Worm (Caenorhabditis elegans) whole organism, young adult: ENCODE measurements around the gene lips-11.

ENCODE experiments used
- B0035.1 ChIP-seq: sonication (generic microtip); optimal IDR thresholded peaks from 2 replicates; lab custom pipeline; 2016; ENCODE audit warnings: missing genetic modification characterization, mild to moderate bottlenecking, missing compliant biosample characterization, missing genotype, missing genetic modification reagents
- B0261.1 ChIP-seq: sonication (generic microtip); optimal IDR thresholded peaks from 2 replicates; lab custom pipeline; 2016; ENCODE audit warnings: mild to moderate bottlenecking, missing genetic modification characterization, moderate library complexity, missing compliant biosample characterization
- F37B4.10 ChIP-seq: fragments of 200-800 bp; sonication (Bioruptor generic); IDR thresholded peaks from 2 replicates; pipeline ENCODE4 v1.3.6; 2022; ENCODE audit warnings: missing genetic modification characterization, missing compliant biosample characterization
- K12H6.12 ChIP-seq: fragments of 200-800 bp; sonication (Bioruptor generic); optimal IDR thresholded peaks from 2 replicates; lab custom pipeline; 2018; ENCODE audit warnings: mild to moderate bottlenecking, missing genetic modification characterization, missing compliant biosample characterization
- Y67H2A.10 ChIP-seq: fragments of 200-800 bp; sonication (Bioruptor generic); conservative IDR thresholded peaks from 2 replicates; pipeline ENCODE4 v1.3.6; 2022; ENCODE audit warnings: missing genetic modification reagents, missing genetic modification characterization, missing compliant biosample characterization
- ama-1 ChIP-seq, 3 experiments: fragments of 150-350 bp in 1 of 3; sonication (generic microtip) in 2 of 3; optimal IDR thresholded peaks; 2 replicates each; lab custom pipeline; 2014 to 2018; ENCODE audit warnings: missing biosample characterization in 2 of 3, missing genetic modification characterization in 2 of 3, missing genetic modification reagents in 2 of 3
- aptf-3 ChIP-seq: fragments of 200-800 bp; sonication (Bioruptor generic); IDR thresholded peaks from 2 replicates; pipeline ENCODE4 v1.3.6; 2022; ENCODE audit warnings: missing genetic modification characterization, missing compliant biosample characterization
- attf-3 ChIP-seq: fragments of 200-800 bp; sonication (Bioruptor generic); conservative IDR thresholded peaks from 2 replicates; pipeline ENCODE4 v1.3.6; 2022; ENCODE audit warnings: missing genetic modification reagents, missing genetic modification characterization, missing compliant biosample characterization
- bed-2 ChIP-seq: fragments of 200-800 bp; sonication (Bioruptor generic); IDR thresholded peaks from 2 replicates; pipeline ENCODE4 v1.3.6; 2022; ENCODE audit warnings: missing genetic modification reagents, missing genetic modification characterization, missing compliant biosample characterization
- ceh-40 ChIP-seq: fragments of 200-800 bp; sonication (Bioruptor generic); IDR thresholded peaks from 2 replicates; pipeline ENCODE4 v1.3.6; 2022; ENCODE audit warnings: missing genetic modification characterization, missing compliant biosample characterization
- dpff-1 ChIP-seq: sonication (generic microtip); optimal IDR thresholded peaks from 2 replicates; lab custom pipeline; 2017; ENCODE audit warnings: mild to moderate bottlenecking, missing genetic modification characterization, missing compliant biosample characterization
- dpl-1 ChIP-seq: fragments of 150-350 bp; optimal IDR thresholded peaks from 2 replicates; lab custom pipeline; 2014; ENCODE audit warnings: missing biosample characterization, missing genetic modification reagents, missing genetic modification characterization
- egl-18 ChIP-seq: fragments of 200-800 bp; sonication (Bioruptor generic); IDR thresholded peaks from 2 replicates; pipeline ENCODE4 v1.3.6; 2022; ENCODE audit warnings: missing genetic modification reagents, missing genetic modification characterization, missing compliant biosample characterization
- ets-4 ChIP-seq: fragments of 200-800 bp; sonication (Bioruptor generic); optimal IDR thresholded peaks from 2 replicates; lab custom pipeline; 2018; ENCODE audit warnings: mild to moderate bottlenecking, missing genetic modification characterization, missing compliant biosample characterization
- hsf-1 ChIP-seq: fragments of 200-800 bp; sonication (Bioruptor generic); IDR thresholded peaks from 2 replicates; pipeline ENCODE4 v1.3.6; 2022; ENCODE audit warnings: missing genetic modification reagents, missing genetic modification characterization, missing compliant biosample characterization
- lag-1 ChIP-seq: fragments of 200-800 bp; sonication (Bioruptor generic); IDR thresholded peaks from 2 replicates; pipeline ENCODE4 v1.3.6; 2022; ENCODE audit warnings: missing genetic modification reagents, missing genetic modification characterization, missing compliant biosample characterization
- lir-1 ChIP-seq: fragments of 200-800 bp; sonication (Bioruptor generic); conservative IDR thresholded peaks from 2 replicates; pipeline ENCODE4 v1.3.6; 2022; ENCODE audit warnings: missing genetic modification reagents, missing genetic modification characterization, missing compliant biosample characterization
- madf-6 ChIP-seq: fragments of 200-800 bp; sonication (Bioruptor generic); IDR thresholded peaks from 2 replicates; pipeline ENCODE4 v1.3.6; 2022; ENCODE audit warnings: missing genetic modification reagents, missing genetic modification characterization, missing compliant biosample characterization
- pbrm-1 ChIP-seq: fragments of 200-800 bp; sonication (Bioruptor generic); IDR thresholded peaks from 2 replicates; pipeline ENCODE4 v1.3.6; 2022; ENCODE audit warnings: missing genetic modification reagents, missing genetic modification characterization, missing compliant biosample characterization
- rec-8 ChIP-seq, 2 experiments: sonication (generic microtip); optimal IDR thresholded peaks; 2 replicates each; lab custom pipeline; 2016; ENCODE audit warnings: mild to moderate bottlenecking in 2 of 2, missing genetic modification characterization in 2 of 2, missing genetic modification reagents in 2 of 2, missing genotype in 2 of 2, missing biosample characterization in 1 of 2, missing compliant biosample characterization in 1 of 2, moderate library complexity in 1 of 2
- repo-1 ChIP-seq: sonication (generic microtip); optimal IDR thresholded peaks from 2 replicates; lab custom pipeline; 2017; ENCODE audit warnings: mild to moderate bottlenecking, missing genetic modification characterization, missing compliant biosample characterization
- rpc-1 ChIP-seq, 2 experiments: fragments of 150-350 bp in 1 of 2; sonication (generic microtip) in 1 of 2; optimal IDR thresholded peaks; 2 replicates each; lab custom pipeline; 2014 to 2018; ENCODE audit warnings: missing biosample characterization in 1 of 2, missing genetic modification characterization in 1 of 2, missing genetic modification reagents in 1 of 2, missing genotype in 1 of 2
- sdz-38 ChIP-seq: sonication (generic microtip); optimal IDR thresholded peaks from 2 replicates; lab custom pipeline; 2016; ENCODE audit warnings: missing genotype, missing genetic modification characterization, missing compliant biosample characterization
- sea-2 ChIP-seq: fragments of 200-800 bp; sonication (Bioruptor generic); IDR thresholded peaks from 2 replicates; pipeline ENCODE4 v1.3.6; 2022; ENCODE audit warnings: missing genetic modification characterization, missing compliant biosample characterization
- tbp1 ChIP-seq: fragments of 200-800 bp; sonication (Bioruptor generic); optimal IDR thresholded peaks from 2 replicates; lab custom pipeline; 2018; ENCODE audit warnings: mild to moderate bottlenecking, missing genetic modification characterization, missing compliant biosample characterization
- tbx-9 ChIP-seq: sonication (generic microtip); optimal IDR thresholded peaks from 2 replicates; lab custom pipeline; 2016; ENCODE audit warnings: borderline replicate concordance, missing genetic modification characterization, inconsistent platforms, missing compliant biosample characterization
- tlf-1 ChIP-seq: fragments of 200-800 bp; sonication (Bioruptor generic); optimal IDR thresholded peaks from 2 replicates; lab custom pipeline; 2018; ENCODE audit warnings: mild to moderate bottlenecking, missing genetic modification characterization, missing compliant biosample characterization
- unc-130 ChIP-seq: sonication (generic microtip); optimal IDR thresholded peaks from 2 replicates; lab custom pipeline; 2016; ENCODE audit warnings: missing genetic modification reagents, missing genetic modification characterization, missing compliant biosample characterization
- unc-62 ChIP-seq: fragments of 150-350 bp; optimal IDR thresholded peaks from 2 replicates; lab custom pipeline; 2014; ENCODE audit warnings: missing biosample characterization, missing genetic modification reagents, missing genetic modification characterization
- xnd-1 ChIP-seq: sonication (generic microtip); optimal IDR thresholded peaks from 2 replicates; lab custom pipeline; 2016; ENCODE audit warnings: missing genotype, missing genetic modification reagents, missing genetic modification characterization, missing compliant biosample characterization
- ztf-28 ChIP-seq: fragments of 200-800 bp; sonication (Bioruptor generic); IDR thresholded peaks from 2 replicates; pipeline ENCODE4 v1.3.6; 2022; ENCODE audit warnings: missing genetic modification reagents, missing genetic modification characterization, missing compliant biosample characterization

Gene lips-11

DNA sequence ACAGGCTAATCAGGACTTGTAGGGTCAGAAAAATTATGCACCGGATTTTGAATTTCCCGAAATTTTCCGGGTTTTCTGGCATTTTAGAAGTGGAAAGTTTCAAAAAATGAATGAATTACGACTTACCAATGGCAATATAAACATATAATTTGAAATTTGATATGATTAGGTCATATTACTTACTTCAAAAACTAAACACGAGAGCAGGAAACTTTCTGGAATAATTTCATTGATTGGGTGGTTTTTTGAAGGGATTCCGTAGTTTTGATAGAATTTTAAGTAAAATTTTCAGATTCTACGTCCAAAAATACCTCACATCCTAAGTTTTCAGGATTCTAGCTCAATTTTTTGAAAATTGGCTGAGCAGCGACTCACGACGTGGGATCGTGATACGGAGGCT, 35.4 kb downstream of the lips-11 start, which contains the start of gene K02E7.11:
Gene K02E7.11 (minus strand): TSS at position 101 of the 400 bp plus-strand sequence.
- TF ChIP-seq dpl-1 (GFP tag; lab: Kevin White, UChicago): no peak
- no peak for TF ChIP-seq tlf-1 (GFP tag; lab: Kevin White, UChicago)
- no peak for TF ChIP-seq aptf-3 (GFP tag; lab: Robert Waterston, UW)
- no peak for TF ChIP-seq repo-1 (tag; lab: Kevin White, UChicago)
- no peak for TF ChIP-seq ztf-28 (GFP tag; lab: Robert Waterston, UW)
- TF ChIP-seq, all 124 proteins: peak for 0

DNA sequence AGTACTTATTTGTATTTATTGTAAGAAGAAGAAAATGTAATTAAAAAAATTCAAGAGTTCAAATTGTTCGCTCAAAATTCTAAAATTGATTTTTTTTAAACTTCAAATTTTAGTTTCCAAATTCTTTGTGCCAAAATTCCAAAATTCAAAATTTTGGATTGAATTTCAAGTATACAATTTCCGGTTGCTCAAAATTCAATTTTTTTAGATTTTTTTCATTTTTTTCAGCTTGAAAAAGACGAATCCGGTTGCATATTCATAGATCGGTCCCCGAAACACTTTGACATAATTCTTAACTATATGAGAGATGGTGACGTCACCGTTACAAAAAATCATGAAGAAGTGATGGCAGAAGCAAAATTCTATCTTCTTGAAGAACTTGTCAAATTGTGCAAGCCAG, 38.7 kb downstream of the lips-11 start, which contains the start of gene K02E7.4:
Gene K02E7.4 (plus strand): TSS at position 301 of the 400 bp plus-strand sequence.
- no peak for TF ChIP-seq sdz-38 (tag; lab: Kevin White, UChicago)
- no peak for TF ChIP-seq madf-6
- no peak for TF ChIP-seq pbrm-1 (GFP tag; lab: Robert Waterston, UW)
- no peak for TF ChIP-seq rec-8 (tag; optimal IDR thresholded peaks at IDR 0.05; lab: Kevin White, UChicago)
- TF ChIP-seq hsf-1 (GFP tag; lab: Robert Waterston, UW): no peak
- TF ChIP-seq repo-1 (tag; lab: Kevin White, UChicago): no peak
- TF ChIP-seq F37B4.10 (GFP tag; lab: Robert Waterston, UW): no peak
- no peak for TF ChIP-seq tbp1 (GFP tag; lab: Kevin White, UChicago)
- TF ChIP-seq lag-1: no peak
- TF ChIP-seq egl-18 (GFP tag; lab: Robert Waterston, UW): no peak
- no peak for TF ChIP-seq tbx-9 (tag; lab: Kevin White, UChicago)
- no peak for TF ChIP-seq attf-3
- TF ChIP-seq sea-2 (GFP tag; lab: Robert Waterston, UW): no peak
- no peak for TF ChIP-seq unc-130 (GFP tag; lab: Kevin White, UChicago)
- no peak for TF ChIP-seq dpff-1 (tag; lab: Kevin White, UChicago)
- TF ChIP-seq ceh-40: no peak

DNA sequence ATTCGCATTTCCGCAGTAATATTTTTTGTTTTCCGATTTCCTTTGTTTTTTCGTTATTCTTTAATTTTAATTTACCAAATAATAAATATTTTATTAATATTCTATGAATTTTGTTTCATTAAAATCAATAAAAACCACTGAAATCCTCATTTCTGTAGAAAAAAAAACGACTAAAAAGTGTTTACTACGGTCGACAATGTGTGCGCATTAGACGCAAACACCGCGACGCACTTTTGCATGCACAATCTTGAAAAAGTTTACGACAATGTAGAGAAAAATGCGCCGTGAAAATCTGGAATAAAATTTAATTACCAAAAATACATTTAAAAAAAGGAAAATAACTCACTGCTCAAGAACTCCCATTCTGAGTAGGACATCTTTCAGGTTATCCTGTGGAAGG, 39.4 kb downstream of the lips-11 start:
- TF ChIP-seq madf-6: no peak
- no peak for TF ChIP-seq unc-130 (GFP tag; lab: Kevin White, UChicago)
- TF ChIP-seq K12H6.12 (tag; lab: Kevin White, UChicago): no peak
- no peak for TF ChIP-seq ama-1 (optimal IDR thresholded peaks at IDR 0.05; lab: Kevin White, UChicago)
- no peak for TF ChIP-seq ama-1 (GFP tag; optimal IDR thresholded peaks at IDR 0.05; lab: Kevin White, UChicago)
- no peak for TF ChIP-seq B0035.1
- TF ChIP-seq ets-4 (GFP tag; lab: Kevin White, UChicago): no peak
- TF ChIP-seq Y67H2A.10 (GFP tag; lab: Robert Waterston, UW): no peak
- no peak for TF ChIP-seq tbx-9 (tag; lab: Kevin White, UChicago)
- TF ChIP-seq F37B4.10 (GFP tag; lab: Robert Waterston, UW): no peak
- no peak for TF ChIP-seq lir-1 (GFP tag; lab: Robert Waterston, UW)

DNA sequence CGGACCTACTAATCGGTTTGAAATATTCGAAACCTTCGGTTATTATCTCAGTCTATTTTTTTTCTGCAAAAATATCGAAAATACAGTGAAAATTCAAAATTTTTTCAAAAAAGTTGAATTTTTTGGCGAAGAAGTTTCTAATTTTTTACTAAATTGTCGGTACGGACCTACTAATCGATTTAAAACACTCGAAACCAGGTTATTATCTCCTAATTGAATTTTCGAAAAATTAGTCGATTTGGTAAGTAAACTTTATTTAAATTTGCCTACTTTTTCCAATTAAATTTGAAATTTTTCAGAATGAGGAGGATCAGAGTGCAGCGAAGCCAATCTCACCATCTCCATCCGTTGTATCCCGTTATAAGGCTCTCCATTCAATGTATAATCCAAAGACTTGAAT, 39.9 kb downstream of the lips-11 start, which contains the start of gene K02E7.12:
Gene K02E7.12 (plus strand): TSS at position 301 of the 400 bp plus-strand sequence.
- TF ChIP-seq rpc-1 (optimal IDR thresholded peaks at IDR 0.05; lab: Kevin White, UChicago): no peak
- TF ChIP-seq rpc-1 (tag; optimal IDR thresholded peaks at IDR 0.05; lab: Kevin White, UChicago): no peak

DNA sequence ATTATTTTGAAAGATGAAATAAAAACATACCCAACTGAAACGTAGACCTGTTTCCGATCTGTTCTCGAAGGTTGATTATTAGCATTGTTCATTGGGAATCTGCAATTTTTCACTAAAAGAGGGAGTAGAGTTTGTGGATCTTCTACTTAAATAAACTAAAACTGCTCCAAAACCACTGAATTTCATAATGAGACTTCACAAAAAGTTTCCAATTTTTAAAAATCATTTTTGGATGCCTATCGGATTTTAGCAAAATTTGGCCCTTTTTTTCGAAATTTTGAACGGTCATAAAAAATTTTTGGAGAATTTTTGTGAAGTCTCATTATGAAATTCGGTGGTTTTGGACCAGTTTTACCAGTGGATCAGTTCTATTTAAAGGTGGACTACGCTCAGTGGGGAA, 43.9 kb downstream of the lips-11 start, which contains the start of gene K02E7.10:
Gene K02E7.10 (minus strand): TSS at position 101 of the 400 bp plus-strand sequence.
- TF ChIP-seq xnd-1 (tag; lab: Kevin White, UChicago) (no peak), ets-4 (GFP tag; lab: Kevin White, UChicago) (no peak), unc-62 (GFP tag; lab: Kevin White, UChicago) (no peak), bed-2 (no peak), B0261.1 (tag; lab: Kevin White, UChicago) (no peak)
- TF ChIP-seq, all 124 proteins: peak for 0
